Worm (Caenorhabditis elegans) whole organism, early embryonic: Measurements from ENCODE around the gene T09A5.15.

Source experiments
- B0310.2 ChIP-seq: sonication (generic microtip); optimal IDR thresholded peaks from 2 replicates; lab custom pipeline; 2016; ENCODE audit warnings: mild to moderate bottlenecking, missing genetic modification characterization, missing compliant biosample characterization
- F13C5.2 ChIP-seq: sonication (generic microtip); optimal IDR thresholded peaks from 2 replicates; lab custom pipeline; 2017; ENCODE audit warnings: mild to moderate bottlenecking, missing genetic modification characterization, inconsistent platforms, missing compliant biosample characterization
- aly-1 ChIP-seq: sonication (generic microtip); optimal IDR thresholded peaks from 2 replicates; lab custom pipeline; 2016; ENCODE audit warnings: missing genetic modification characterization, missing compliant biosample characterization
- ama-1 ChIP-seq: fragments of 150-350 bp; optimal IDR thresholded peaks from 2 replicates; lab custom pipeline; 2014
- ceh-13 ChIP-seq: fragments of 200-800 bp; sonication (Bioruptor generic); optimal IDR thresholded peaks from 2 replicates; lab custom pipeline; 2018; ENCODE audit warnings: mild to moderate bottlenecking, missing genetic modification characterization, missing compliant biosample characterization
- ceh-36 ChIP-seq: sonication (generic microtip); optimal IDR thresholded peaks from 2 replicates; lab custom pipeline; 2016; ENCODE audit warnings: missing genetic modification characterization, inconsistent platforms, missing compliant biosample characterization
- ets-7 ChIP-seq: sonication (generic microtip); optimal IDR thresholded peaks from 2 replicates; lab custom pipeline; 2016; ENCODE audit warnings: missing genotype, missing genetic modification characterization, missing compliant biosample characterization
- flt-1 ChIP-seq: fragments of 200-800 bp; sonication (Bioruptor generic); IDR thresholded peaks from 2 replicates; pipeline ENCODE4 v1.3.6; 2022; ENCODE audit warnings: missing genetic modification characterization, missing compliant biosample characterization
- hmbx-1 ChIP-seq: sonication (generic microtip); optimal IDR thresholded peaks from 2 replicates; lab custom pipeline; 2016; ENCODE audit warnings: mild to moderate bottlenecking, missing genetic modification characterization, missing compliant biosample characterization
- hmg-4 ChIP-seq: fragments of 200-800 bp; sonication (Bioruptor generic); optimal IDR thresholded peaks from 2 replicates; lab custom pipeline; 2018; ENCODE audit warnings: mild to moderate bottlenecking, missing genetic modification characterization, missing compliant biosample characterization
- hnd-1 ChIP-seq: sonication (generic microtip); optimal IDR thresholded peaks from 2 replicates; lab custom pipeline; 2016; ENCODE audit warnings: missing genetic modification characterization, missing compliant biosample characterization
- pes-1 ChIP-seq: fragments of 200-800 bp; sonication (Bioruptor generic); IDR thresholded peaks from 2 replicates; pipeline ENCODE4 v1.3.6; 2022; ENCODE audit warnings: missing genetic modification reagents, missing genetic modification characterization, missing compliant biosample characterization
- scrt-1 ChIP-seq: fragments of 200-800 bp; sonication (Bioruptor generic); IDR thresholded peaks from 2 replicates; pipeline ENCODE4 v1.3.6; 2022; ENCODE audit warnings: missing genetic modification characterization, missing compliant biosample characterization
- sea-1 ChIP-seq: fragments of 200-800 bp; sonication (Bioruptor generic); conservative IDR thresholded peaks from 2 replicates; pipeline ENCODE4 v1.3.6; 2022; ENCODE audit warnings: missing genetic modification characterization, missing compliant biosample characterization
- tbx-11 ChIP-seq: fragments of 200-800 bp; sonication (Bioruptor generic); IDR thresholded peaks from 2 replicates; pipeline ENCODE4 v1.3.6; 2022; ENCODE audit warnings: missing genetic modification characterization, missing compliant biosample characterization
- tbx-37 ChIP-seq: fragments of 200-800 bp; sonication (Bioruptor generic); conservative IDR thresholded peaks from 2 replicates; pipeline ENCODE4 v1.3.6; 2022; ENCODE audit warnings: missing genetic modification reagents, missing genetic modification characterization, missing compliant biosample characterization
- tra-4 ChIP-seq: sonication (generic microtip); optimal IDR thresholded peaks from 2 replicates; lab custom pipeline; 2017; ENCODE audit warnings: missing genetic modification characterization, missing compliant biosample characterization

The T09A5.15 gene

ce11 chrII:7877744-7878468 lies 20.1 kb downstream of the T09A5.15 start, which contains the start of gene T01H3.2:
T01H3.2 (minus strand) TSS chrII:7877994.
- TF ChIP-seq hmbx-1 (tag; lab: Kevin White, UChicago): no peak
- no peak for TF ChIP-seq ceh-36 (tag; lab: Kevin White, UChicago)
- no peak for TF ChIP-seq F13C5.2
- TF ChIP-seq pes-1 (GFP tag; lab: Robert Waterston, UW): no peak
- no peak for TF ChIP-seq ets-7 (tag; lab: Kevin White, UChicago)
- no peak for TF ChIP-seq ama-1 (lab: Kevin White, UChicago)
- TF ChIP-seq aly-1: no peak
- no peak for TF ChIP-seq tbx-37 (GFP tag; lab: Robert Waterston, UW)
- TF ChIP-seq scrt-1 (GFP tag; lab: Robert Waterston, UW): no peak
- no peak for TF ChIP-seq hmg-4 (GFP tag; lab: Kevin White, UChicago)
- TF ChIP-seq ceh-13 (GFP tag; lab: Kevin White, UChicago): no peak
- TF ChIP-seq tbx-11 (GFP tag; lab: Robert Waterston, UW): no peak

- TF ChIP-seq ceh-13 (GFP tag; lab: Kevin White, UChicago) (no peak), tra-4 (tag; lab: Kevin White, UChicago) (no peak), ama-1 (lab: Kevin White, UChicago) (no peak), hmbx-1 (tag; lab: Kevin White, UChicago) (no peak), flt-1 (GFP tag; lab: Robert Waterston, UW) (no peak), hnd-1 (tag; lab: Kevin White, UChicago) (no peak), ceh-36 (tag; lab: Kevin White, UChicago) (no peak), hmg-4 (GFP tag; lab: Kevin White, UChicago) (no peak), B0310.2 (tag; lab: Kevin White, UChicago) (no peak), ets-7 (tag; lab: Kevin White, UChicago) (no peak), scrt-1 (GFP tag; lab: Robert Waterston, UW) (no peak), pes-1 (GFP tag; lab: Robert Waterston, UW) (no peak), aly-1 (no peak), F13C5.2 (no peak), sea-1 (no peak), tbx-11 (GFP tag; lab: Robert Waterston, UW) (no peak), tbx-37 (GFP tag; lab: Robert Waterston, UW) (no peak)
Observed at ce11 chrII:7879266-7879718, 21.5 kb downstream of the T09A5.15 start, which contains the start of the genes vha-4 and T01H3.5. vha-4 (minus strand) TSS chrII:7879316. T01H3.5 (plus strand) TSS chrII:7879616.

ce11 chrII:7880373-7880862 lies 22.7 kb downstream of the T09A5.15 start, which contains the start of gene perm-1:
perm-1 (plus strand) TSS chrII:7880812.
- TF ChIP-seq ets-7 (tag; lab: Kevin White, UChicago): no peak
- no peak for TF ChIP-seq tbx-11 (GFP tag; lab: Robert Waterston, UW)

ce11 chrII:7883163-7883562 lies 25.4 kb downstream of the T09A5.15 start:
- 0 out of 2 replicates have a peak, but pooled peaks have one; percentile 43 for TF ChIP-seq sea-1
- peak; percentile 64 for TF ChIP-seq tbx-11 (GFP tag; lab: Robert Waterston, UW)

ce11 chrII:7884898-7885297 lies 27.1 kb downstream of the T09A5.15 start:
- no peak for TF ChIP-seq ceh-36 (tag; lab: Kevin White, UChicago)
- no peak for TF ChIP-seq tbx-11 (GFP tag; lab: Robert Waterston, UW)
- TF ChIP-seq tra-4 (tag; lab: Kevin White, UChicago): no peak
- no peak for TF ChIP-seq sea-1
- TF ChIP-seq hmg-4 (GFP tag; lab: Kevin White, UChicago): no peak
- no peak for TF ChIP-seq ets-7 (tag; lab: Kevin White, UChicago)
- no peak for TF ChIP-seq F13C5.2
- TF ChIP-seq B0310.2 (tag; lab: Kevin White, UChicago): no peak
- no peak for TF ChIP-seq tbx-37 (GFP tag; lab: Robert Waterston, UW)
- no peak for TF ChIP-seq ceh-13 (GFP tag; lab: Kevin White, UChicago)

- TF ChIP-seq scrt-1 (GFP tag; lab: Robert Waterston, UW) (no peak), hnd-1 (tag; lab: Kevin White, UChicago) (no peak), ceh-13 (GFP tag; lab: Kevin White, UChicago) (no peak), pes-1 (GFP tag; lab: Robert Waterston, UW) (no peak), ets-7 (tag; lab: Kevin White, UChicago) (no peak), flt-1 (GFP tag; lab: Robert Waterston, UW) (no peak), tbx-37 (GFP tag; lab: Robert Waterston, UW) (no peak), F13C5.2 (no peak)
Observed at ce11 chrII:7887295-7887694, 29.5 kb downstream of the T09A5.15 start.

- TF ChIP-seq aly-1 (no peak), tbx-37 (GFP tag; lab: Robert Waterston, UW) (no peak)
Observed at ce11 chrII:7888759-7889158, 31.0 kb downstream of the T09A5.15 start.

- no peak for TF ChIP-seq ama-1 (lab: Kevin White, UChicago)
- TF ChIP-seq aly-1: no peak
- TF ChIP-seq ets-7 (tag; lab: Kevin White, UChicago): no peak
- TF ChIP-seq sea-1: no peak
- TF ChIP-seq ceh-36 (tag; lab: Kevin White, UChicago): no peak
- TF ChIP-seq hmg-4 (GFP tag; lab: Kevin White, UChicago): no peak
- TF ChIP-seq hnd-1 (tag; lab: Kevin White, UChicago): no peak
- TF ChIP-seq flt-1 (GFP tag; lab: Robert Waterston, UW): no peak
- no peak for TF ChIP-seq hmbx-1 (tag; lab: Kevin White, UChicago)
- TF ChIP-seq pes-1 (GFP tag; lab: Robert Waterston, UW): no peak
- TF ChIP-seq ceh-13 (GFP tag; lab: Kevin White, UChicago): no peak
- TF ChIP-seq F13C5.2: no peak
- TF ChIP-seq B0310.2 (tag; lab: Kevin White, UChicago): no peak
- TF ChIP-seq tbx-11 (GFP tag; lab: Robert Waterston, UW): no peak
- TF ChIP-seq tra-4 (tag; lab: Kevin White, UChicago): no peak
- no peak for TF ChIP-seq tbx-37 (GFP tag; lab: Robert Waterston, UW)
Observed at ce11 chrII:7889321-7889720, 31.6 kb downstream of the T09A5.15 start.
